Fruit fly (Drosophila melanogaster) whole organism, embryonic: ENCODE data around the gene Lsp1alpha.

Source experiments
- ATbp ChIP-seq: fragments of 200-800 bp; sonication (Bioruptor generic); optimal IDR thresholded peaks from 2 replicates; lab custom pipeline; 2017; ENCODE audit warnings: missing biosample characterization, mild to moderate bottlenecking, missing genetic modification characterization, missing genetic modification reagents
- Blimp-1 ChIP-seq: fragments of 200-800 bp; sonication (Bioruptor generic); optimal IDR thresholded peaks from 3 replicates; lab custom pipeline; 2018; ENCODE audit warnings: missing biosample characterization, missing genetic modification characterization, mild to moderate bottlenecking, moderate library complexity, missing genetic modification reagents
- CG1024 ChIP-seq: fragments of 200-800 bp; sonication (Bioruptor generic); IDR thresholded peaks from 2 replicates; pipeline ENCODE4 v1.3.6; 2022; ENCODE audit warnings: missing biosample characterization, missing genetic modification characterization
- CG10366 ChIP-seq: fragments of 200-800 bp; sonication (Bioruptor generic); IDR thresholded peaks from 2 replicates; pipeline ENCODE4 v1.3.6; 2022; ENCODE audit warnings: missing biosample characterization, missing genetic modification characterization
- CG11504 ChIP-seq: fragments of 200-800 bp; sonication (Bioruptor generic); optimal IDR thresholded peaks from 3 replicates; lab custom pipeline; 2019; ENCODE audit warnings: missing biosample characterization, mild to moderate bottlenecking, missing genetic modification characterization, moderate library complexity
- CG11695 ChIP-seq: fragments of 200-800 bp; sonication (Bioruptor generic); IDR thresholded peaks from 3 replicates; pipeline ENCODE4 v1.3.6; 2022; ENCODE audit warnings: missing biosample characterization, missing genetic modification characterization
- CG13424 ChIP-seq: fragments of 200-800 bp; sonication (Bioruptor generic); optimal IDR thresholded peaks from 2 replicates; lab custom pipeline; 2019; ENCODE audit warnings: missing biosample characterization, mild to moderate bottlenecking, missing genetic modification characterization, moderate library complexity
- CG13775 ChIP-seq: fragments of 200-800 bp; sonication (Bioruptor generic); optimal IDR thresholded peaks from 3 replicates; lab custom pipeline; 2017; ENCODE audit warnings: missing biosample characterization, mild to moderate bottlenecking, missing genetic modification characterization
- CG15479 ChIP-seq: fragments of 200-800 bp; sonication (Bioruptor generic); optimal IDR thresholded peaks from 3 replicates; lab custom pipeline; 2019; ENCODE audit warnings: missing biosample characterization, mild to moderate bottlenecking, missing genetic modification characterization, moderate library complexity
- CG1603 ChIP-seq: fragments of 200-800 bp; sonication (Bioruptor generic); optimal IDR thresholded peaks from 2 replicates; lab custom pipeline; 2019; ENCODE audit warnings: missing biosample characterization, mild to moderate bottlenecking, missing genetic modification characterization, moderate library complexity
- CG2120 ChIP-seq: fragments of 200-800 bp; sonication (Bioruptor generic); optimal IDR thresholded peaks from 3 replicates; lab custom pipeline; 2016; ENCODE audit warnings: missing biosample characterization, missing genetic modification characterization
- CG3281 ChIP-seq: fragments of 200-800 bp; sonication (Bioruptor generic); optimal IDR thresholded peaks from 3 replicates; lab custom pipeline; 2017; ENCODE audit warnings: missing biosample characterization, mild to moderate bottlenecking, missing genetic modification characterization
- CG3847 ChIP-seq: fragments of 200-800 bp; sonication (Bioruptor generic); IDR thresholded peaks from 2 replicates; pipeline ENCODE4 v1.3.6; 2022; ENCODE audit warnings: missing biosample characterization, missing genetic modification characterization
- CG4820 ChIP-seq: fragments of 200-800 bp; sonication (Bioruptor generic); optimal IDR thresholded peaks from 3 replicates; lab custom pipeline; 2016; ENCODE audit warnings: missing biosample characterization, missing genetic modification characterization
- CG6765 ChIP-seq: fragments of 200-800 bp; sonication (Bioruptor generic); optimal IDR thresholded peaks from 3 replicates; lab custom pipeline; 2017; ENCODE audit warnings: missing biosample characterization, mild to moderate bottlenecking, missing genetic modification characterization
- CG7556 ChIP-seq: fragments of 200-800 bp; sonication (Bioruptor generic); optimal IDR thresholded peaks from 2 replicates; lab custom pipeline; 2017; ENCODE audit warnings: missing biosample characterization, mild to moderate bottlenecking, missing genetic modification characterization
- CoRest ChIP-seq: fragments of 200-800 bp; sonication (Bioruptor generic); optimal IDR thresholded peaks from 3 replicates; lab custom pipeline; 2018; ENCODE audit warnings: missing biosample characterization, mild to moderate bottlenecking, missing genetic modification characterization, moderate library complexity
- Dll ChIP-seq: fragments of 200-800 bp; sonication (Bioruptor generic); IDR thresholded peaks from 4 replicates; pipeline ENCODE4 v1.3.6; 2022; ENCODE audit warnings: missing biosample characterization, missing genetic modification characterization; ENCODE audit not compliant: partially characterized antibody
- Ets65A ChIP-seq: fragments of 200-800 bp; sonication (Bioruptor generic); peaks from one replicate; lab custom pipeline; 2016; ENCODE audit warnings: missing biosample characterization, missing genetic modification characterization
- Hmr ChIP-seq: fragments of 200-800 bp; sonication (Bioruptor generic); optimal IDR thresholded peaks from 3 replicates; lab custom pipeline; 2017; ENCODE audit warnings: mild to moderate bottlenecking, missing biosample characterization, missing genetic modification reagents, missing genetic modification characterization
- Hr39 ChIP-seq: fragments of >200 bp; optimal IDR thresholded peaks from 2 replicates; lab custom pipeline; 2017
- Hr51 ChIP-seq, 2 experiments: fragments of 200-800 bp; sonication (Bioruptor generic); optimal IDR thresholded peaks; 2 replicates in 1 of 2; 3 replicates in 1 of 2; lab custom pipeline; 2016 to 2018; ENCODE audit warnings: missing biosample characterization in 2 of 2, missing genetic modification characterization in 2 of 2, mild to moderate bottlenecking in 1 of 2, moderate library complexity in 1 of 2
- Hsf ChIP-seq: fragments of 200-800 bp; sonication (Bioruptor generic); optimal IDR thresholded peaks from 3 replicates; lab custom pipeline; 2016; ENCODE audit warnings: missing biosample characterization, missing genetic modification characterization
- Med ChIP-seq: fragments of 200-800 bp; sonication (Bioruptor generic); peaks from one replicate; lab custom pipeline; 2016; ENCODE audit warnings: missing biosample characterization, missing genetic modification characterization, mild to moderate bottlenecking, inconsistent platforms, moderate library complexity
- Meics ChIP-seq: fragments of 200-800 bp; sonication (Bioruptor generic); optimal IDR thresholded peaks from 2 replicates; lab custom pipeline; 2017; ENCODE audit warnings: missing biosample characterization, mild to moderate bottlenecking, missing genetic modification characterization
- Nf-YC ChIP-seq: fragments of 200-800 bp; optimal IDR thresholded peaks from 3 replicates; lab custom pipeline; 2019; ENCODE audit warnings: missing biosample characterization, mild to moderate bottlenecking, missing genetic modification characterization, moderate library complexity
- NfI ChIP-seq: fragments of 200-800 bp; sonication (Bioruptor generic); optimal IDR thresholded peaks from 3 replicates; lab custom pipeline; 2018; ENCODE audit warnings: missing biosample characterization, mild to moderate bottlenecking, missing genetic modification characterization, moderate library complexity
- Oli ChIP-seq: fragments of 200-800 bp; sonication (Bioruptor generic); optimal IDR thresholded peaks from 2 replicates; lab custom pipeline; 2018; ENCODE audit warnings: missing biosample characterization, mild to moderate bottlenecking, missing genetic modification characterization, moderate library complexity
- Sox102F ChIP-seq: fragments of 200-800 bp; sonication (Bioruptor generic); optimal IDR thresholded peaks from 2 replicates; lab custom pipeline; 2018; ENCODE audit warnings: missing biosample characterization, mild to moderate bottlenecking, missing genetic modification characterization, moderate library complexity
- Spps ChIP-seq: fragments of 200-800 bp; sonication (Bioruptor generic); optimal IDR thresholded peaks from 2 replicates; lab custom pipeline; 2018; ENCODE audit warnings: missing biosample characterization, mild to moderate bottlenecking, missing genetic modification characterization
- Ssrp ChIP-seq: fragments of 200-800 bp; sonication (Bioruptor generic); optimal IDR thresholded peaks from 2 replicates; lab custom pipeline; 2018; ENCODE audit warnings: missing biosample characterization, mild to moderate bottlenecking, missing genetic modification characterization, moderate library complexity
- TFAM ChIP-seq: fragments of 200-800 bp; sonication (Bioruptor generic); optimal IDR thresholded peaks from 2 replicates; lab custom pipeline; 2017; ENCODE audit warnings: missing biosample characterization, missing genetic modification characterization, inconsistent platforms
- amos ChIP-seq: fragments of 200-800 bp; sonication (Bioruptor generic); IDR thresholded peaks from 2 replicates; pipeline ENCODE4 v1.3.6; 2022; ENCODE audit warnings: missing biosample characterization, missing genetic modification characterization; ENCODE audit not compliant: partially characterized antibody
- ap ChIP-seq: fragments of 200-800 bp; sonication (Bioruptor generic); IDR thresholded peaks from 2 replicates; pipeline ENCODE4 v1.3.6; 2022; ENCODE audit warnings: missing biosample characterization, missing genetic modification characterization
- bsh ChIP-seq, 2 experiments: fragments of 200-800 bp; sonication (Bioruptor generic); optimal IDR thresholded peaks; 2 replicates each; lab custom pipeline; 2017 to 2018; ENCODE audit warnings: mild to moderate bottlenecking in 2 of 2, missing biosample characterization in 2 of 2, missing genetic modification characterization in 2 of 2, moderate library complexity in 1 of 2
- caup ChIP-seq: fragments of 200-800 bp; sonication (Bioruptor generic); optimal IDR thresholded peaks from 3 replicates; lab custom pipeline; 2017; ENCODE audit warnings: missing biosample characterization, mild to moderate bottlenecking, missing genetic modification characterization, moderate library complexity; ENCODE audit not compliant: severe bottlenecking
- dmrt99B ChIP-seq: fragments of 200-800 bp; sonication (Bioruptor generic); optimal IDR thresholded peaks from 2 replicates; lab custom pipeline; 2018; ENCODE audit warnings: missing biosample characterization, mild to moderate bottlenecking, missing genetic modification characterization, moderate library complexity
- eve ChIP-seq, 2 experiments: fragments of >200 bp; optimal IDR thresholded peaks; 2 replicates each; lab custom pipeline; 2017; ENCODE audit warnings: missing biosample characterization in 2 of 2, missing genetic modification characterization in 2 of 2
- gcm ChIP-seq: fragments of 200-800 bp; sonication (Bioruptor generic); optimal IDR thresholded peaks from 2 replicates; lab custom pipeline; 2019; ENCODE audit warnings: missing biosample characterization, mild to moderate bottlenecking, missing genetic modification characterization, moderate library complexity
- ind ChIP-seq: fragments of 200-800 bp; sonication (Bioruptor generic); optimal IDR thresholded peaks from 3 replicates; lab custom pipeline; 2016; ENCODE audit warnings: missing biosample characterization, missing genetic modification characterization
- lab ChIP-seq: fragments of 200-800 bp; sonication (Bioruptor generic); optimal IDR thresholded peaks from 3 replicates; lab custom pipeline; 2017; ENCODE audit warnings: missing biosample characterization, missing genetic modification characterization, mild to moderate bottlenecking, moderate library complexity, missing genetic modification reagents
- mam ChIP-seq: fragments of 200-800 bp; sonication (Bioruptor generic); optimal IDR thresholded peaks from 3 replicates; lab custom pipeline; 2016; ENCODE audit warnings: missing biosample characterization, missing genetic modification characterization
- onecut ChIP-seq: fragments of 200-800 bp; sonication (Bioruptor generic); IDR thresholded peaks from 2 replicates; pipeline ENCODE4 v1.3.6; 2022; ENCODE audit warnings: missing biosample characterization, missing genetic modification characterization
- phol ChIP-seq: fragments of 200-800 bp; sonication (Bioruptor generic); optimal IDR thresholded peaks from 3 replicates; lab custom pipeline; 2018; ENCODE audit warnings: missing biosample characterization, mild to moderate bottlenecking, missing genetic modification characterization, moderate library complexity
- ranshi ChIP-seq: fragments of 200-800 bp; sonication (Bioruptor generic); IDR thresholded peaks from 2 replicates; pipeline ENCODE4 v1.3.6; 2022; ENCODE audit warnings: missing biosample characterization, missing genetic modification characterization
- row ChIP-seq: fragments of 200-800 bp; sonication (Bioruptor generic); IDR thresholded peaks from 3 replicates; pipeline ENCODE4 v1.3.6; 2022; ENCODE audit warnings: missing biosample characterization, missing genetic modification characterization
- sisA ChIP-seq: fragments of 200-800 bp; sonication (Bioruptor generic); IDR thresholded peaks from 2 replicates; pipeline ENCODE4 v1.3.6; 2022; ENCODE audit warnings: missing biosample characterization, missing genetic modification characterization
- slbo ChIP-seq: fragments of 200-800 bp; sonication (Bioruptor generic); IDR thresholded peaks from 2 replicates; pipeline ENCODE4 v1.3.6; 2022; ENCODE audit warnings: missing biosample characterization, missing genetic modification characterization
- tin ChIP-seq: fragments of 200-800 bp; sonication (Bioruptor generic); optimal IDR thresholded peaks from 3 replicates; lab custom pipeline; 2016; ENCODE audit warnings: missing biosample characterization, missing genetic modification characterization
- zen ChIP-seq: fragments of 200-800 bp; sonication (Bioruptor generic); optimal IDR thresholded peaks from 3 replicates; lab custom pipeline; 2018; ENCODE audit warnings: missing biosample characterization, mild to moderate bottlenecking, missing genetic modification characterization, moderate library complexity

Lsp1alpha gene

DNA sequence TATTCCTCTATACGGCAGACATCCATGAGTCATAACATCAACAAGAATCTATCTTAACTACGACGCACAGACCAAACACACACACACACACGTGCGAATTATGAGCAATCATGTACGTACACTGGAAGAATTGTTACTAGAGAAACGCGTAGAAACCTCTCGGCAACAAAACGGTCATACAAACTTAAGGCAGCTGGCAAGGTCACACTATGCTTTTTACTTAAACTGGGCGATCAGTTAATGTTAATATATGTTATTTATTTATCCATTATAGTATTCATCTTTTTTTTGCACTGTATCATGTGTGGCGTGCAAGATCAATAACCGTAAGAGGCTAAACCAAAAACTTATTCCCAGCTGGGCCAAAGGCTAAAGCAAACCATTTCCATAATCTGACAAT is 49.1 kb downstream of the Lsp1alpha start (continued):
- peak; percentile 55 for TF ChIP-seq CG2120 (GFP tag; lab: Kevin White, UChicago)
- TF ChIP-seq CG15479 (GFP tag; lab: Kevin White, UChicago): no peak
- no peak for TF ChIP-seq Nf-YC
- peak; percentile 12 for TF ChIP-seq CG13775 (GFP tag; lab: Kevin White, UChicago)
- peak in 1 of 2 experiments; percentile 24 for TF ChIP-seq bsh (GFP tag; optimal IDR thresholded peaks at IDR 0.05; lab: Kevin White, UChicago)
- TF ChIP-seq eve (GFP tag; optimal IDR thresholded peaks at IDR 0.05; lab: Kevin White, UChicago): peak in 1 of 2 experiments; percentile 43
- no peak for TF ChIP-seq Hr39 (lab: Kevin White, UChicago)
- TF ChIP-seq sisA: peak; percentile 17; the same call in 1 of the 2 replicates
- peak; percentile 8 for TF ChIP-seq CG3281 (GFP tag; lab: Kevin White, UChicago)
- TF ChIP-seq NfI: peak; percentile 20
- peak; percentile 49 for TF ChIP-seq CG1603
- TF ChIP-seq Ssrp (tag; lab: Kevin White, UChicago): no peak
- peak; percentile 60 for TF ChIP-seq CG11504 (tag; lab: Kevin White, UChicago)
- peak in 1 of 2 experiments; percentile 28 for TF ChIP-seq Hr51 (GFP tag; optimal IDR thresholded peaks at IDR 0.05; lab: Kevin White, UChicago)
- TF ChIP-seq row: peak; percentile 39
- peak; percentile 24 for TF ChIP-seq CG13424
- no peak for TF ChIP-seq Hsf
- TF ChIP-seq Hmr (GFP tag; lab: Kevin White, UChicago): peak; percentile 10
- no peak; the same call in 1 of the 2 replicates for TF ChIP-seq CG10366 (GFP tag; lab: Robert Waterston, UW)
- TF ChIP-seq zen: no peak
- TF ChIP-seq TFAM: no peak
- peak; percentile 17 for TF ChIP-seq CG7556 (GFP tag; lab: Kevin White, UChicago)
- peak; percentile 25 for TF ChIP-seq caup (GFP tag; lab: Kevin White, UChicago)
- TF ChIP-seq CG11695 (GFP tag; lab: Robert Waterston, UW): 0 out of 3 replicates have a peak, but pooled peaks have one; percentile 21
- TF ChIP-seq amos (GFP tag; lab: Robert Waterston, UW): no peak
- TF ChIP-seq CG3847 (GFP tag; lab: Robert Waterston, UW): no peak
- TF ChIP-seq lab (GFP tag; lab: Kevin White, UChicago): peak; percentile 59
- no peak for TF ChIP-seq Dll (GFP tag; lab: Robert Waterston, UW)
- TF ChIP-seq onecut (GFP tag; lab: Robert Waterston, UW): peak; percentile 22; the same call in 1 of the 2 replicates
- peak; percentile 11 for TF ChIP-seq phol (tag; lab: Kevin White, UChicago)
- TF ChIP-seq Blimp-1: peak; percentile 22
- TF ChIP-seq CG1024 (GFP tag; lab: Robert Waterston, UW): peak; percentile 8; the same call in 1 of the 2 replicates
- TF ChIP-seq tin (GFP tag; lab: Kevin White, UChicago): peak; percentile 14
- no peak for TF ChIP-seq mam (GFP tag; lab: Kevin White, UChicago)
- TF ChIP-seq Ets65A (GFP tag; lab: Kevin White, UChicago): peak; percentile 72
- no peak for TF ChIP-seq ATbp (GFP tag; lab: Kevin White, UChicago)
- peak; percentile 42 for TF ChIP-seq Meics (GFP tag; lab: Kevin White, UChicago)
- peak; percentile 16 for TF ChIP-seq ind
- TF ChIP-seq CG4820 (GFP tag; lab: Kevin White, UChicago): peak; percentile 8
- peak; percentile 60 for TF ChIP-seq Med (GFP tag; lab: Kevin White, UChicago)
- peak; percentile 44 for TF ChIP-seq dmrt99B (tag; lab: Kevin White, UChicago)
- no peak for TF ChIP-seq gcm (GFP tag; lab: Kevin White, UChicago)
- peak; percentile 31; the same call in 1 of the 2 replicates for TF ChIP-seq ap (GFP tag; lab: Robert Waterston, UW)
- TF ChIP-seq CoRest: peak; percentile 29
- peak; percentile 24 for TF ChIP-seq Oli (tag; lab: Kevin White, UChicago)
- TF ChIP-seq slbo (GFP tag; lab: Robert Waterston, UW): peak; percentile 64
- no peak for TF ChIP-seq Spps
- no peak for TF ChIP-seq CG6765 (GFP tag; lab: Kevin White, UChicago)
- TF ChIP-seq ranshi (GFP tag; lab: Robert Waterston, UW): peak; percentile 30; the same call in 1 of the 2 replicates
- peak; percentile 36 for TF ChIP-seq Sox102F (GFP tag; lab: Kevin White, UChicago)
